Worm (Caenorhabditis elegans) whole organism, midembryonic: ENCODE results near the gene C17E7.12.

ENCODE experiments used
- flt-1 ChIP-seq: fragments of 200-800 bp; sonication (Bioruptor generic); IDR thresholded peaks from 2 replicates; pipeline ENCODE4 v1.3.6; 2022; ENCODE audit warnings: missing genetic modification characterization, missing compliant biosample characterization
- ref-1 ChIP-seq: fragments of 200-800 bp; sonication (Bioruptor generic); conservative IDR thresholded peaks from 2 replicates; pipeline ENCODE4 v1.3.6; 2022; ENCODE audit warnings: missing genetic modification reagents, missing genetic modification characterization, missing compliant biosample characterization
- ztf-29 ChIP-seq: fragments of 200-800 bp; sonication (Bioruptor generic); IDR thresholded peaks from 2 replicates; pipeline ENCODE4 v1.3.6; 2022; ENCODE audit warnings: missing genetic modification reagents, missing genetic modification characterization, missing compliant biosample characterization

ce11 chrV:3896018-3896417 lies 4.2 kb upstream of the C17E7.12 start:
- TF ChIP-seq flt-1 (GFP tag; lab: Robert Waterston, UW) (no peak), ztf-29 (no peak), ref-1 (GFP tag; lab: Robert Waterston, UW) (no peak)
